Worm (Caenorhabditis elegans) whole organism, early embryonic: Measurements from ENCODE around the gene enri-1.

Source experiments
- B0310.2 ChIP-seq: sonication (generic microtip); optimal IDR thresholded peaks from 2 replicates; lab custom pipeline; 2016; ENCODE audit warnings: mild to moderate bottlenecking, missing genetic modification characterization, missing compliant biosample characterization
- F13C5.2 ChIP-seq: sonication (generic microtip); optimal IDR thresholded peaks from 2 replicates; lab custom pipeline; 2017; ENCODE audit warnings: mild to moderate bottlenecking, missing genetic modification characterization, inconsistent platforms, missing compliant biosample characterization
- aly-1 ChIP-seq: sonication (generic microtip); optimal IDR thresholded peaks from 2 replicates; lab custom pipeline; 2016; ENCODE audit warnings: missing genetic modification characterization, missing compliant biosample characterization
- ama-1 ChIP-seq: fragments of 150-350 bp; optimal IDR thresholded peaks from 2 replicates; lab custom pipeline; 2014
- ceh-13 ChIP-seq: fragments of 200-800 bp; sonication (Bioruptor generic); optimal IDR thresholded peaks from 2 replicates; lab custom pipeline; 2018; ENCODE audit warnings: mild to moderate bottlenecking, missing genetic modification characterization, missing compliant biosample characterization
- ceh-36 ChIP-seq: sonication (generic microtip); optimal IDR thresholded peaks from 2 replicates; lab custom pipeline; 2016; ENCODE audit warnings: missing genetic modification characterization, inconsistent platforms, missing compliant biosample characterization
- ets-7 ChIP-seq: sonication (generic microtip); optimal IDR thresholded peaks from 2 replicates; lab custom pipeline; 2016; ENCODE audit warnings: missing genotype, missing genetic modification characterization, missing compliant biosample characterization
- flt-1 ChIP-seq: fragments of 200-800 bp; sonication (Bioruptor generic); IDR thresholded peaks from 2 replicates; pipeline ENCODE4 v1.3.6; 2022; ENCODE audit warnings: missing genetic modification characterization, missing compliant biosample characterization
- hmbx-1 ChIP-seq: sonication (generic microtip); optimal IDR thresholded peaks from 2 replicates; lab custom pipeline; 2016; ENCODE audit warnings: mild to moderate bottlenecking, missing genetic modification characterization, missing compliant biosample characterization
- hmg-4 ChIP-seq: fragments of 200-800 bp; sonication (Bioruptor generic); optimal IDR thresholded peaks from 2 replicates; lab custom pipeline; 2018; ENCODE audit warnings: mild to moderate bottlenecking, missing genetic modification characterization, missing compliant biosample characterization
- hnd-1 ChIP-seq: sonication (generic microtip); optimal IDR thresholded peaks from 2 replicates; lab custom pipeline; 2016; ENCODE audit warnings: missing genetic modification characterization, missing compliant biosample characterization
- pes-1 ChIP-seq: fragments of 200-800 bp; sonication (Bioruptor generic); IDR thresholded peaks from 2 replicates; pipeline ENCODE4 v1.3.6; 2022; ENCODE audit warnings: missing genetic modification reagents, missing genetic modification characterization, missing compliant biosample characterization
- scrt-1 ChIP-seq: fragments of 200-800 bp; sonication (Bioruptor generic); IDR thresholded peaks from 2 replicates; pipeline ENCODE4 v1.3.6; 2022; ENCODE audit warnings: missing genetic modification characterization, missing compliant biosample characterization
- sea-1 ChIP-seq: fragments of 200-800 bp; sonication (Bioruptor generic); conservative IDR thresholded peaks from 2 replicates; pipeline ENCODE4 v1.3.6; 2022; ENCODE audit warnings: missing genetic modification characterization, missing compliant biosample characterization
- tbx-11 ChIP-seq: fragments of 200-800 bp; sonication (Bioruptor generic); IDR thresholded peaks from 2 replicates; pipeline ENCODE4 v1.3.6; 2022; ENCODE audit warnings: missing genetic modification characterization, missing compliant biosample characterization
- tbx-37 ChIP-seq: fragments of 200-800 bp; sonication (Bioruptor generic); conservative IDR thresholded peaks from 2 replicates; pipeline ENCODE4 v1.3.6; 2022; ENCODE audit warnings: missing genetic modification reagents, missing genetic modification characterization, missing compliant biosample characterization
- tra-4 ChIP-seq: sonication (generic microtip); optimal IDR thresholded peaks from 2 replicates; lab custom pipeline; 2017; ENCODE audit warnings: missing genetic modification characterization, missing compliant biosample characterization

The enri-1 gene

ce11 chrII:2377751-2378150 is 36.3 kb upstream of the enri-1 start, which contains the start of gene F16G10.6:
Gene F16G10.6, minus strand, starts transcription at chrII:2377851.
- TF ChIP-seq hnd-1 (no peak), F13C5.2 (tag; lab: Kevin White, UChicago) (no peak), ama-1 (no peak), hmbx-1 (tag; lab: Kevin White, UChicago) (no peak), ceh-13 (GFP tag; lab: Kevin White, UChicago) (no peak), aly-1 (tag; lab: Kevin White, UChicago) (no peak), ets-7 (tag; lab: Kevin White, UChicago) (no peak), tra-4 (tag; lab: Kevin White, UChicago) (no peak), pes-1 (GFP tag; lab: Robert Waterston, UW) (no peak), sea-1 (GFP tag; lab: Robert Waterston, UW) (no peak), tbx-11 (GFP tag; lab: Robert Waterston, UW) (no peak), tbx-37 (GFP tag; lab: Robert Waterston, UW) (no peak), ceh-36 (no peak), scrt-1 (GFP tag; lab: Robert Waterston, UW) (no peak)

ce11 chrII:2374973-2375372 is 33.6 kb upstream of the enri-1 start, which contains the start of gene F16G10.2:
Gene F16G10.2, plus strand, starts transcription at chrII:2375273.
- TF ChIP-seq tbx-37 (GFP tag; lab: Robert Waterston, UW) (no peak), tbx-11 (GFP tag; lab: Robert Waterston, UW) (no peak), ceh-36 (no peak), pes-1 (GFP tag; lab: Robert Waterston, UW) (no peak), scrt-1 (GFP tag; lab: Robert Waterston, UW) (no peak), ceh-13 (GFP tag; lab: Kevin White, UChicago) (no peak)

DNA sequence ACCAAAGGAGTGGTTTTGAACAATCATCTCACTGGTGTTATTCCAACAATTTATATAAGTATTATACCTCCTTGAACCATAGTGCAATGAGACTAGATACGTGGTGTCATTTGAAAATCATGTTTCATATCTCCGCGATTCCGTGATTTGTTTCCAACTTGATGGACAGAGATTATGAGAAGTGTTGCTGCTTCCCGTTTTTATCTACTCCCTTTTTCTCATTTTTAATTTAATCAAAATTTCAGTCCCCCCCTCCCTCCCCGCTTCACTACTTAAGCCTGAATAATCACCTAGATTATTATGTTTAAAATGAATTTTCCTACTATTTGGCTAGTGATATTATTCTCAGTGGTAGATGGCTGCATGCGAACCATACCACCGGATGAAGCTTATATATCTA is 30.7 kb upstream of the enri-1 start, which contains the start of gene F16G10.3:
F16G10.3 (plus strand) TSS at position 301 of the 400 bp plus-strand sequence.
- no peak for TF ChIP-seq tbx-11 (GFP tag; lab: Robert Waterston, UW)
- no peak for TF ChIP-seq tra-4 (tag; lab: Kevin White, UChicago)
- no peak for TF ChIP-seq scrt-1 (GFP tag; lab: Robert Waterston, UW)
- no peak for TF ChIP-seq ets-7 (tag; lab: Kevin White, UChicago)
- no peak for TF ChIP-seq tbx-37 (GFP tag; lab: Robert Waterston, UW)
- TF ChIP-seq pes-1 (GFP tag; lab: Robert Waterston, UW): no peak
- TF ChIP-seq hnd-1: no peak
- no peak for TF ChIP-seq ama-1
- no peak for TF ChIP-seq hmbx-1 (tag; lab: Kevin White, UChicago)
- no peak for TF ChIP-seq flt-1 (GFP tag; lab: Robert Waterston, UW)
- no peak for TF ChIP-seq hmg-4
- no peak for TF ChIP-seq sea-1 (GFP tag; lab: Robert Waterston, UW)
- TF ChIP-seq aly-1 (tag; lab: Kevin White, UChicago): no peak
- TF ChIP-seq ceh-13 (GFP tag; lab: Kevin White, UChicago): no peak
- TF ChIP-seq B0310.2 (tag; lab: Kevin White, UChicago): no peak

- TF ChIP-seq scrt-1 (GFP tag; lab: Robert Waterston, UW) (no peak), aly-1 (tag; lab: Kevin White, UChicago) (no peak), ceh-13 (GFP tag; lab: Kevin White, UChicago) (no peak), tbx-11 (GFP tag; lab: Robert Waterston, UW) (no peak), ceh-36 (no peak), ets-7 (tag; lab: Kevin White, UChicago) (no peak)
Observed at ce11 chrII:2368956-2369355, 27.5 kb upstream of the enri-1 start, which contains the start of gene hpo-25. Gene hpo-25, plus strand, starts transcription at chrII:2369256.

ce11 chrII:2366623-2367365 is 25.4 kb upstream of the enri-1 start, which contains the start of the genes F43C11.12 and F16G10.5:
Gene F43C11.12, minus strand, starts transcription at chrII:2366723.
Gene F16G10.5, plus strand, starts transcription at chrII:2367315.
- TF ChIP-seq hnd-1: no peak
- no peak for TF ChIP-seq sea-1 (GFP tag; lab: Robert Waterston, UW)
- no peak for TF ChIP-seq ama-1
- TF ChIP-seq ceh-36: no peak
- no peak for TF ChIP-seq B0310.2 (tag; lab: Kevin White, UChicago)
- TF ChIP-seq aly-1 (tag; lab: Kevin White, UChicago): no peak
- TF ChIP-seq hmbx-1 (tag; lab: Kevin White, UChicago): no peak
- no peak for TF ChIP-seq tbx-11 (GFP tag; lab: Robert Waterston, UW)
- TF ChIP-seq ceh-13 (GFP tag; lab: Kevin White, UChicago): no peak
- no peak for TF ChIP-seq ets-7 (tag; lab: Kevin White, UChicago)
- no peak for TF ChIP-seq tbx-37 (GFP tag; lab: Robert Waterston, UW)
- no peak for TF ChIP-seq scrt-1 (GFP tag; lab: Robert Waterston, UW)
- no peak for TF ChIP-seq tra-4 (tag; lab: Kevin White, UChicago)
- no peak for TF ChIP-seq F13C5.2 (tag; lab: Kevin White, UChicago)
- TF ChIP-seq hmg-4: no peak
- no peak for TF ChIP-seq pes-1 (GFP tag; lab: Robert Waterston, UW)
- TF ChIP-seq flt-1 (GFP tag; lab: Robert Waterston, UW): no peak

- TF ChIP-seq ceh-13 (GFP tag; lab: Kevin White, UChicago): no peak
- TF ChIP-seq flt-1 (GFP tag; lab: Robert Waterston, UW): no peak
- no peak for TF ChIP-seq F13C5.2 (tag; lab: Kevin White, UChicago)
- TF ChIP-seq ama-1: no peak
- no peak for TF ChIP-seq hmbx-1 (tag; lab: Kevin White, UChicago)
- TF ChIP-seq tbx-37 (GFP tag; lab: Robert Waterston, UW): no peak
- no peak for TF ChIP-seq hmg-4
- TF ChIP-seq B0310.2 (tag; lab: Kevin White, UChicago): no peak
- TF ChIP-seq pes-1 (GFP tag; lab: Robert Waterston, UW): no peak
- TF ChIP-seq aly-1 (tag; lab: Kevin White, UChicago): no peak
Observed at ce11 chrII:2363673-2364072, 22.3 kb upstream of the enri-1 start, which contains the start of gene F43C11.11. Gene F43C11.11, minus strand, starts transcription at chrII:2363773.

DNA sequence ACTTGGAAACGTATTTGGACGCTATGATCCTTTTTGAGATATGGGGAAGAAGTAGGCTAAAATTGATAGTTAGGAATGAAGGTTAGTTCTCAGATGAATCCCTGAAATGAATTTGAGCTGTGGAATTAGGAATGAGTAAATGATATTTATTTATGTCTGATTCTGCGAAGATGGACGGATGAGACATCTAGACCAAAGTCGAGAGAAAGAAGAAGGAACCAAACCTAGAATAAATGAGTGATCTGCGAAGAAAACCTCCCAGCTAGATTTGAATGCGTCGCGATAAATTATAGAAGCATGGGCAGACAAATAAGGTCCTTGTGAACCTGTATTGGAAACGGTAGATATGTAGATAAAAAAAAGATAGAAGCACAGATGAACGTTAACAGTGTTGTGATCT is 18.6 kb upstream of the enri-1 start, which contains the start of gene F43C11.16:
F43C11.16 (minus strand) TSS at position 101 of the 400 bp plus-strand sequence.
- TF ChIP-seq tra-4 (tag; lab: Kevin White, UChicago) (no peak), ceh-13 (GFP tag; lab: Kevin White, UChicago) (no peak), scrt-1 (GFP tag; lab: Robert Waterston, UW) (no peak), flt-1 (GFP tag; lab: Robert Waterston, UW) (no peak), sea-1 (GFP tag; lab: Robert Waterston, UW) (no peak), F13C5.2 (tag; lab: Kevin White, UChicago) (no peak), tbx-37 (GFP tag; lab: Robert Waterston, UW) (no peak), hnd-1 (no peak), hmg-4 (no peak), ceh-36 (no peak), aly-1 (tag; lab: Kevin White, UChicago) (no peak), pes-1 (GFP tag; lab: Robert Waterston, UW) (no peak), B0310.2 (tag; lab: Kevin White, UChicago) (no peak), hmbx-1 (tag; lab: Kevin White, UChicago) (no peak), ets-7 (tag; lab: Kevin White, UChicago) (no peak), tbx-11 (GFP tag; lab: Robert Waterston, UW) (no peak), ama-1 (no peak)
